Worm (Caenorhabditis elegans): ENCODE measurements around the gene F08D12.12.

- TF ChIP-seq lin-13 (tag; optimal IDR thresholded peaks at IDR 0.05), result no peak
- TF ChIP-seq elt-3 (tag; optimal IDR thresholded peaks at IDR 0.05), result no peak
- TF ChIP-seq mep-1 (tag; optimal IDR thresholded peaks at IDR 0.05), result no peak
- TF ChIP-seq snpc-4 (tag; optimal IDR thresholded peaks at IDR 0.05), result no peak
- TF ChIP-seq ztf-11 (tag; optimal IDR thresholded peaks at IDR 0.05), result no peak
- TF ChIP-seq nhr-237 (tag; optimal IDR thresholded peaks at IDR 0.05), result no peak
Measured at ce11 chrII:2831173-2831572, 44.3 kb upstream of the F08D12.12 start, which contains the start of gene K12H6.6.
